Fruit fly (Drosophila melanogaster) whole organism: ENCODE results near the gene CG8560.

Source experiments
- CG8478 ChIP-seq: fragments of >200 bp; optimal IDR thresholded peaks from 2 replicates; lab custom pipeline; 2018; ENCODE audit warnings: inconsistent platforms
- Dll ChIP-seq: fragments of >200 bp; optimal IDR thresholded peaks from 2 replicates; lab custom pipeline; 2017
- EcR ChIP-seq, 2 experiments: fragments of >200 bp; optimal IDR thresholded peaks; 2 replicates each; lab custom pipeline; 2017; ENCODE audit warnings: missing biosample characterization in 2 of 2, missing genetic modification characterization in 2 of 2, missing genetic modification reagents in 2 of 2
- pan ChIP-seq: fragments of >200 bp; optimal IDR thresholded peaks from 2 replicates; lab custom pipeline; 2017
- psq ChIP-seq: fragments of >200 bp; optimal IDR thresholded peaks from 2 replicates; lab custom pipeline; 2017
- usp ChIP-seq: fragments of >200 bp; optimal IDR thresholded peaks from 2 replicates; lab custom pipeline; 2017; ENCODE audit warnings: missing biosample characterization, missing genetic modification characterization, mixed read lengths

CG8560 gene

dm6 chr3L:7404081-7404480 lies at the start of gene CG8560:
Gene CG8560 (minus strand): TSS chr3L:7404181.
- TF ChIP-seq EcR (GFP tag; optimal IDR thresholded peaks at IDR 0.05; lab: Kevin White, UChicago) (no peak), CG8478 (lab: Kevin White, UChicago) (no peak), Dll (lab: Kevin White, UChicago) (no peak), psq (lab: Kevin White, UChicago) (no peak), usp (GFP tag; lab: Kevin White, UChicago) (no peak), pan (no peak)

dm6 chr3L:7450553-7450952 lies 46.6 kb upstream of the CG8560 start, which contains the start of gene CG33278:
Gene CG33278 (plus strand): TSS chr3L:7450853.
- no peak for TF ChIP-seq psq (lab: Kevin White, UChicago)
- no peak for TF ChIP-seq Dll (lab: Kevin White, UChicago)
- TF ChIP-seq pan = no peak
- no peak for TF ChIP-seq EcR (GFP tag; optimal IDR thresholded peaks at IDR 0.05; lab: Kevin White, UChicago)
- no peak for TF ChIP-seq usp (GFP tag; lab: Kevin White, UChicago)
- no peak for TF ChIP-seq CG8478 (lab: Kevin White, UChicago)

dm6 chr3L:7449097-7449496 lies 45.1 kb upstream of the CG8560 start:
- TF ChIP-seq EcR (GFP tag; optimal IDR thresholded peaks at IDR 0.05; lab: Kevin White, UChicago) (no peak), usp (GFP tag; lab: Kevin White, UChicago) (no peak), psq (lab: Kevin White, UChicago) (no peak), pan (no peak), Dll (lab: Kevin White, UChicago) (no peak), CG8478 (lab: Kevin White, UChicago) (no peak)

dm6 chr3L:7440633-7441032 lies 36.7 kb upstream of the CG8560 start, which contains the start of gene sphinx2:
Gene sphinx2 (minus strand): TSS chr3L:7440733.
- TF ChIP-seq EcR (GFP tag; optimal IDR thresholded peaks at IDR 0.05; lab: Kevin White, UChicago) = no peak
- no peak for TF ChIP-seq usp (GFP tag; lab: Kevin White, UChicago)
- TF ChIP-seq Dll (lab: Kevin White, UChicago) = no peak

- TF ChIP-seq psq (lab: Kevin White, UChicago) (no peak), Dll (lab: Kevin White, UChicago) (no peak), CG8478 (lab: Kevin White, UChicago) (no peak), usp (GFP tag; lab: Kevin White, UChicago) (no peak), EcR (GFP tag; optimal IDR thresholded peaks at IDR 0.05; lab: Kevin White, UChicago) (no peak), pan (no peak)
Observed at dm6 chr3L:7439305-7439704, 35.3 kb upstream of the CG8560 start, which contains the start of gene sphinx1. Gene sphinx1 (minus strand): TSS chr3L:7439405.

dm6 chr3L:7437366-7437765 lies 33.4 kb upstream of the CG8560 start, which contains the start of gene CG14835:
Gene CG14835 (minus strand): TSS chr3L:7437466.
- TF ChIP-seq pan (no peak), EcR (GFP tag; optimal IDR thresholded peaks at IDR 0.05; lab: Kevin White, UChicago) (no peak), CG8478 (lab: Kevin White, UChicago) (no peak), Dll (lab: Kevin White, UChicago) (no peak), psq (lab: Kevin White, UChicago) (no peak), usp (GFP tag; lab: Kevin White, UChicago) (no peak)

dm6 chr3L:7434715-7435653 lies 31.0 kb upstream of the CG8560 start, which contains the start of gene Rac2:
Gene Rac2 (minus strand): TSS chr3L:7435190.
- TF ChIP-seq Dll (lab: Kevin White, UChicago) = peak; percentile 96
- no peak for TF ChIP-seq psq (lab: Kevin White, UChicago)
- no peak for TF ChIP-seq pan
- peak; percentile 66 for TF ChIP-seq CG8478 (lab: Kevin White, UChicago)

- TF ChIP-seq pan (no peak), EcR (GFP tag; optimal IDR thresholded peaks at IDR 0.05; lab: Kevin White, UChicago) (no peak), CG8478 (lab: Kevin White, UChicago) (no peak), Dll (lab: Kevin White, UChicago) (no peak), psq (lab: Kevin White, UChicago) (no peak), usp (GFP tag; lab: Kevin White, UChicago) (no peak)
Observed at dm6 chr3L:7434198-7434597, 30.2 kb upstream of the CG8560 start.

- TF ChIP-seq pan (no peak), usp (GFP tag; lab: Kevin White, UChicago) (no peak), Dll (lab: Kevin White, UChicago) (no peak), EcR (GFP tag; optimal IDR thresholded peaks at IDR 0.05; lab: Kevin White, UChicago) (no peak), psq (lab: Kevin White, UChicago) (no peak), CG8478 (lab: Kevin White, UChicago) (no peak)
Observed at dm6 chr3L:7433325-7433827, 29.4 kb upstream of the CG8560 start.

dm6 chr3L:7432811-7433324 lies 28.9 kb upstream of the CG8560 start:
- TF ChIP-seq Dll (lab: Kevin White, UChicago) (no peak), EcR (GFP tag; optimal IDR thresholded peaks at IDR 0.05; lab: Kevin White, UChicago) (no peak), pan (no peak), psq (lab: Kevin White, UChicago) (no peak), usp (GFP tag; lab: Kevin White, UChicago) (no peak), CG8478 (lab: Kevin White, UChicago) (no peak)

- no peak for TF ChIP-seq psq (lab: Kevin White, UChicago)
- TF ChIP-seq pan = no peak
Observed at dm6 chr3L:7432265-7432664, 28.3 kb upstream of the CG8560 start.
